Fruit fly (Drosophila melanogaster): ENCODE data around the gene Rpt3.
A peak's percentile ranks its signal among the peaks of the same experiment; 100 is the strongest.

Gene Rpt3

DNA sequence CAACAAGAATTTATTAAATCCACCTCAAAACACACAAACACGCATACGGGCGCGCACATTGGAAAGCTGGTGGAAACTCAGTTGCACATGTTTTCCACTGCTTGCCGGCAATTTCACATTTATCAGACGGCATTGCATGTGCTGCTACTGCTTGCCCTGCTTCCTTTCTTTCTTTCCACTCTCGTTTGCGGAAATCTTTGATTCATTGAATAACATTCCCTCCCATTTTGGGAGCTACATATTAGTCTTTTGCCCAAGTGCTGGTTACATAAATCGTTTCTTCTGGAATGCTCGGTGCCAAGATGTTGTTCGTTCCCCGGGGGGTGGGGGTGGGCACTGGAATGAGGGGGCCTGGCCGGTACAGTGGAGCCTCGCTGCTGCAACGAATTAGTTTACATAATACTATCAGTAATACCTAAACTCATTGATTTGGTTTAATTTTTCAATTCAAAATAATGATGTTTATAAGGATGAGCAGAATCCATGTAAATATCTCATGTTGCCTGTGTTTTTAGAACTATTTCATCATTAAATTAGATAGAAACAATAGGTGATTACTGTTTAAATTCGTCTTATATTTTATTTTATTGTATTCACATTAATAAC, 16.0 kb upstream of the Rpt3 start:
- TF ChIP-seq Ets98B (GFP tag; IDR thresholded peaks at IDR 0.05) (no peak; the same call in 1 of the 2 replicates), CG15710 (tag; optimal IDR thresholded peaks at IDR 0.05) (peak; percentile 20), CG32121 (GFP tag; IDR thresholded peaks at IDR 0.05) (peak; percentile 47; the same call in 1 of the 2 replicates), CG13204 (GFP tag; optimal IDR thresholded peaks at IDR 0.05) (no peak), fd96Ca (GFP tag; IDR thresholded peaks at IDR 0.05) (0 out of 3 replicates have a peak, but pooled peaks have one; percentile 31), CG4496 (GFP tag; IDR thresholded peaks at IDR 0.05) (peak; percentile 52; the same call in 1 of the 3 replicates), CG9948 (tag; optimal IDR thresholded peaks at IDR 0.05) (peak; percentile 22)

DNA sequence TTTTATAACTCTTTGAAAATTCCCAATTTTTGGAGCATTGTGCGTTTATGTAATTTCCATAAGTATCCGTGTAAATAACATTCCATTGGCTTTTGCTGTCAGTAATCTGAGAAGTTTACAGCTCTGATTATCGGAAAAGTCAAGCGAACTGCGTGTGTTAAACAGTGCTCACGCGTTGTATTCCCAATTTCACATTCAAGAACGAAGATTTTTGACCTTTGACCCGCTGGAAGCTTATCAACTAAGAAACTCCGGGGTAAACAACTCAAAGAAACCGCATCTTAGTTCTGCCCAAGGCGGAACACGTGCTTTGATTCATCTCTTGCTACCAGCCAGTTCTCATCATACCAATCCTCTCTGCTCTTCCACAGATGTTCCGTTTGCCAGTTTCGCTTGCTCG, 15.2 kb upstream of the Rpt3 start:
- TF ChIP-seq CG4496 (GFP tag; IDR thresholded peaks at IDR 0.05): no peak
- TF ChIP-seq fd96Ca (GFP tag; IDR thresholded peaks at IDR 0.05): no peak
- no peak for TF ChIP-seq CG8301 (tag; optimal IDR thresholded peaks at IDR 0.05)
- TF ChIP-seq CG12605 (GFP tag; IDR thresholded peaks at IDR 0.05): no peak
- TF ChIP-seq gl (tag; optimal IDR thresholded peaks at IDR 0.05): no peak
- no peak for TF ChIP-seq CG15710 (tag; optimal IDR thresholded peaks at IDR 0.05)
- no peak for TF ChIP-seq CG14655 (GFP tag; optimal IDR thresholded peaks at IDR 0.05)
- TF ChIP-seq CG8159 (tag; optimal IDR thresholded peaks at IDR 0.05): no peak
- no peak for TF ChIP-seq CG13204 (GFP tag; optimal IDR thresholded peaks at IDR 0.05)
- TF ChIP-seq Ets98B (GFP tag; IDR thresholded peaks at IDR 0.05): no peak
- TF ChIP-seq Pif1A (GFP tag; optimal IDR thresholded peaks at IDR 0.05): no peak
- TF ChIP-seq CG17806 (tag; optimal IDR thresholded peaks at IDR 0.05): no peak
- TF ChIP-seq CG10348 (GFP tag; IDR thresholded peaks at IDR 0.05): no peak

DNA sequence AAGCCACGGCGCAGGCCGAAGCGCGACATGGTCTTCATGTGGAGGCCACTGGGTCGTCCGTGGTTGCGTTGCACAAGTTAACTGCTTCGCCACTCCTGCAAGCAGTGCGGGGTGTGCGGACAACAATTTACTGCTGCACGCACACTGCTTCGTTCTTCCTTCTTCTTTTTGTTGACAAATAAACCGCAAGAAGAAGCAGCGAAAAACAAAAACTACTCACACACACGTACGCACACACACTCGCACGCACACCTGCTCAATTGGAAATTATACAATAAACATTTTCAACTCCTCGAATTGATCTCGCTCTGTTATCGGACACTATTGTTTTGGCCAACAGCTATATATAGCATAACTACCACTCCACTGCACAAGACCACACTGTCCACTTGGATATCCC, 1.3 kb upstream of the Rpt3 start:
- no peak for TF ChIP-seq CG32121 (GFP tag; IDR thresholded peaks at IDR 0.05)
- TF ChIP-seq CG8301 (tag; optimal IDR thresholded peaks at IDR 0.05): no peak
- no peak for TF ChIP-seq CG8159 (tag; optimal IDR thresholded peaks at IDR 0.05)
- TF ChIP-seq CG9948 (tag; optimal IDR thresholded peaks at IDR 0.05): peak; percentile 8
- peak; percentile 72 for TF ChIP-seq gl (tag; optimal IDR thresholded peaks at IDR 0.05)
- no peak for TF ChIP-seq rn (GFP tag; IDR thresholded peaks at IDR 0.05)
- no peak for TF ChIP-seq Pif1A (GFP tag; optimal IDR thresholded peaks at IDR 0.05)
- no peak for TF ChIP-seq EcR (GFP tag; optimal IDR thresholded peaks at IDR 0.05)
- no peak for TF ChIP-seq CG17806 (tag; optimal IDR thresholded peaks at IDR 0.05)
- TF ChIP-seq D1 (tag; optimal IDR thresholded peaks at IDR 0.05): no peak
- TF ChIP-seq Pif1B (GFP tag; optimal IDR thresholded peaks at IDR 0.05): no peak
- no peak for TF ChIP-seq CG14655 (GFP tag; optimal IDR thresholded peaks at IDR 0.05)
- no peak for TF ChIP-seq CG13204 (GFP tag; optimal IDR thresholded peaks at IDR 0.05)
- TF ChIP-seq fd96Ca (GFP tag; IDR thresholded peaks at IDR 0.05): no peak
- TF ChIP-seq Ets98B (GFP tag; IDR thresholded peaks at IDR 0.05): no peak
- TF ChIP-seq Snoo (tag; optimal IDR thresholded peaks at IDR 0.05): no peak
- TF ChIP-seq CG4496 (GFP tag; IDR thresholded peaks at IDR 0.05): 0 out of 3 replicates have a peak, but pooled peaks have one; percentile 20
- TF ChIP-seq CG15710 (tag; optimal IDR thresholded peaks at IDR 0.05): peak; percentile 50
- TF ChIP-seq CG12605 (GFP tag; IDR thresholded peaks at IDR 0.05): no peak
- no peak for TF ChIP-seq CG10348 (GFP tag; IDR thresholded peaks at IDR 0.05)
- TF ChIP-seq CG34367 (tag; optimal IDR thresholded peaks at IDR 0.05): peak; percentile 66

DNA sequence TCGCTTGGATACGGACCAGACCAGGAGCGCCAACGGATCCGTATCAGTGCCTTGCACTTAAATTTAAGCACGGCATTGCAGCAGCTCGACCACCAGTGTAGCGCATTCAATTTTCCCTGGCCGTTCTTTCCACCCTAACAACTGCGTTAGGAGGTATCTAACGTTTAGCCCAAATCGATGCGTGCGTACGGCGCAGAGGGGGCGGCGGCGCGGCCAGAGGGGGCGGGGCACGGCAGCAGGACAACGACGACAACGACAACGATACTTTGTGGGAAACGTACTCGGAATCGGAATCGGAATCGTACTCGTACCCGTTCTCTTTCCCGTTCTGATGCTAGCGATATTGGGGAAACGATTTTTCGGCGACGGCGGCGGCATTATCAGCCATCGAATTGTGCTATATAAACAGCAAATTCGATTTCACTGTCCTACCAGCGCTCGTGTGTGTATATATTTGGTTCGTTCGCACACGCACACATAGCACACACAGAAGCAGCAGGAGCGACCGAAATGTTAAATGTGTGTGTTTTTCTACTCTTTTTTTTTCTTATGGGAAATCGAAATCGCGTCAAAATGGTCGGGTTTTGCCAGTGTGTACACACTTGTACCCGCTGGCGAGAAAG, 664 bp upstream of the Rpt3 start, which contains the start of gene CG11122:
CG11122 (minus strand) TSS at position 601 of the 623 bp plus-strand sequence.
- TF ChIP-seq gl (tag; optimal IDR thresholded peaks at IDR 0.05) (no peak), CG14655 (GFP tag; optimal IDR thresholded peaks at IDR 0.05) (no peak), CG4496 (GFP tag; IDR thresholded peaks at IDR 0.05) (peak; percentile 36; the same call in 1 of the 3 replicates)

- TF ChIP-seq CG12605 (GFP tag; IDR thresholded peaks at IDR 0.05) (0 out of 2 replicates have a peak, but pooled peaks have one; percentile 13), CG8301 (tag; optimal IDR thresholded peaks at IDR 0.05) (no peak)
Observed at dm6 chrX:11128828-11129227, 3.9 kb downstream of the Rpt3 start, which contains the start of gene SrpRalpha. SrpRalpha (minus strand) TSS chrX:11129087.

dm6 chrX:11132312-11132711, 7.4 kb downstream of the Rpt3 start, which contains the start of gene CG44385:
CG44385 (minus strand) TSS chrX:11132412.
- TF ChIP-seq CG32121 (GFP tag; IDR thresholded peaks at IDR 0.05): no peak

DNA sequence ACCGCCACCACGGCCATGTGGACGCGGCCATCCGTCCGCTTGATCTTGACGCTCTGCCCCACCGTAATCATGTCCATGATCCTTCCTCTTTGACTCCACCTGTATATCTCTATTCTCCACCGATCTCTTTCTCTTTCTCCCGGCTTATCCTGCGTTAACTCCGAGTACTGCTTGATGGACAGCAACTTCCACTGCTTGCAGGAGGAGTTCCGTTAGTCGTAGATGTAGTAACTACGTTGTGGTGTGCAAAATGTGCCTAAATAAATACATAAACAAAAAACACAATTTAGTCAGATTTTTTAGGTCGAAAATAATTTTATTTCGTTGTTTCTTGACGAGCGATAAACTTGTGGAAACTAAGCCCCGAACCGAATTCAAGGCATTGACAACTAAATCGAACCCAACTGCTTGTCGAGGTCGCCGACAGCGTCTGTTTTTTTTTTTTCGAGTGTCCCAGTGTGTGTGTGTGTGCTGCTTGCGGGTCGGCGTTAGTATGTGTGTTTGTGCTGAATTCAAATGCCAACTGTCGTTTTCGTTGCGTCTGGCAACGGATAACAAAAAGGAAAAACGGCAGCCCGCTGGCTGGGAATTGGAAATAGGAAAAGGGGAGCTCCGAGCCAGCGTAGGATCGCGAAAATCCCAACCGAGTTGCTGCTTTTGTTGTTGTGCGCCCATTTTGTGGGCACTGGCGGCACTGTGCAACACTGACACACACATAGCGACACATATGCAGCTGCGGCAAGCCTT, 11.1 kb downstream of the Rpt3 start:
- TF ChIP-seq Pif1A (GFP tag; optimal IDR thresholded peaks at IDR 0.05) (no peak), CG4496 (GFP tag; IDR thresholded peaks at IDR 0.05) (no peak), EcR (GFP tag; optimal IDR thresholded peaks at IDR 0.05) (peak; percentile 15), CG14655 (GFP tag; optimal IDR thresholded peaks at IDR 0.05) (no peak), CG10348 (GFP tag; IDR thresholded peaks at IDR 0.05) (no peak)

All from whole organism, pupa.